Fruit fly (Drosophila melanogaster): Measurements from ENCODE around the gene CG8757.

DNA sequence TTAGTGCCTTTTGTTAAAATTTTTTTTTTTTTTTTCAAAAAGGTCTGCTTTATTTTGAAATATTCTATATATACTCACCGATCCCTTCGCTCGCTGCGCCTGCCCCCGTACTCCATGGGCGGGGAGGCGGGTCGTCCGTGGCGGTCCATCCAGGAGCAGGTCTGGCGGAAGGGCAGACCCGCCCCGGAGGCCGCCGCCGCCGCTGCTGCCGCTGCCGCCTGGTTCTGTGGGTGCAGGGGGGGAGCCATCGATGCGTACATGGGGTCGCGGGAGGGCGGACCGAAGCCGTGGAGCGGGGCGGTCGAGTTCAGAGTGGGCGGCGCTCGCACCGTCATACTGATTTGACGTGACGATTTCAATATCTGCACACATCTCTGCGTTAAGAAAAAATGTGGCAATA is 45.1 kb upstream of the CG8757 start:
- TF ChIP-seq D1 (tag; optimal IDR thresholded peaks at IDR 0.05), result no peak
- TF ChIP-seq fd96Ca (GFP tag; IDR thresholded peaks at IDR 0.05), result no peak
- TF ChIP-seq CG32121 (GFP tag; IDR thresholded peaks at IDR 0.05), result no peak
- TF ChIP-seq CG12605 (GFP tag; IDR thresholded peaks at IDR 0.05), result no peak
- no peak for TF ChIP-seq Ets98B (GFP tag; IDR thresholded peaks at IDR 0.05)
- TF ChIP-seq Pif1B (GFP tag; optimal IDR thresholded peaks at IDR 0.05), result no peak
- no peak for TF ChIP-seq CG34367 (tag; optimal IDR thresholded peaks at IDR 0.05)

Measured in whole organism, pupa.